Worm (Caenorhabditis elegans) whole organism, L4 larva: ENCODE measurements around the gene mml-1.
A peak's percentile ranks its signal among the peaks of the same experiment; 100 is the strongest.

ENCODE experiments used
- aha-1 ChIP-seq: fragments of 150-350 bp; peaks from one replicate; lab custom pipeline; 2014; ENCODE audit warnings: missing biosample characterization, missing genetic modification characterization
- ama-1 ChIP-seq: fragments of 150-350 bp; optimal IDR thresholded peaks from 2 replicates; lab custom pipeline; 2014; ENCODE audit warnings: inconsistent platforms, mixed read lengths
- daf-16 ChIP-seq, 3 experiments: sonication (generic microtip); optimal IDR thresholded peaks; 2 replicates each; lab custom pipeline; 2016 to 2017; ENCODE audit warnings: missing genetic modification characterization in 3 of 3, missing genetic modification reagents in 3 of 3, mild to moderate bottlenecking in 2 of 3, missing compliant biosample characterization in 2 of 3, missing biosample characterization in 1 of 3, moderate library complexity in 1 of 3
- dve-1 ChIP-seq: sonication (generic microtip); optimal IDR thresholded peaks from 2 replicates; lab custom pipeline; 2017; ENCODE audit warnings: antibody characterized with exemption, mild to moderate bottlenecking, missing genetic modification characterization, missing compliant biosample characterization; ENCODE audit not compliant: insufficient read depth
- hlh-11 ChIP-seq: fragments of 200-800 bp; sonication (Bioruptor generic); optimal IDR thresholded peaks from 2 replicates; lab custom pipeline; 2018; ENCODE audit warnings: mild to moderate bottlenecking, missing genetic modification characterization, missing compliant biosample characterization
- hlh-30 ChIP-seq: sonication (generic microtip); optimal IDR thresholded peaks from 2 replicates; lab custom pipeline; 2017; ENCODE audit warnings: antibody characterized with exemption, mild to moderate bottlenecking, missing genetic modification characterization, missing compliant biosample characterization; ENCODE audit not compliant: insufficient read depth
- mes-2 ChIP-seq: sonication (generic microtip); optimal IDR thresholded peaks from 2 replicates; lab custom pipeline; 2016; ENCODE audit warnings: missing genotype, mild to moderate bottlenecking, missing genetic modification characterization, missing compliant biosample characterization; ENCODE audit not compliant: poor library complexity, severe bottlenecking
- nhr-28 ChIP-seq: fragments of 150-350 bp; optimal IDR thresholded peaks from 2 replicates; lab custom pipeline; 2014; ENCODE audit warnings: missing biosample characterization, missing genetic modification characterization
- pha-4 ChIP-seq, 2 experiments: fragments of 150-350 bp in 1 of 2; fragments of 200-800 bp in 1 of 2; sonication (Bioruptor generic) in 1 of 2; IDR thresholded peaks in 1 of 2; optimal IDR thresholded peaks in 1 of 2; 2 replicates each; pipeline versions ENCODE4 v1.3.6 to Lab custom; 2014 to 2022; ENCODE audit warnings: missing genetic modification characterization in 2 of 2, missing genetic modification reagents in 2 of 2, missing biosample characterization in 1 of 2, missing compliant biosample characterization in 1 of 2
- saeg-2 ChIP-seq: fragments of 200-800 bp; sonication (Bioruptor generic); IDR thresholded peaks from 2 replicates; pipeline ENCODE4 v1.3.6; 2022; ENCODE audit warnings: missing genetic modification reagents, missing genetic modification characterization, missing compliant biosample characterization
- unc-62 ChIP-seq, 3 experiments: fragments of 150-350 bp in 1 of 3; sonication (generic microtip); optimal IDR thresholded peaks in 2 of 3; peaks in 1 of 3; 1 replicate in 1 of 3; 2 replicates in 2 of 3; lab custom pipeline; 2014 to 2017; ENCODE audit warnings: missing biosample characterization in 3 of 3, missing genetic modification characterization in 3 of 3, missing genetic modification reagents in 3 of 3, missing genotype in 1 of 3

mml-1 gene

DNA sequence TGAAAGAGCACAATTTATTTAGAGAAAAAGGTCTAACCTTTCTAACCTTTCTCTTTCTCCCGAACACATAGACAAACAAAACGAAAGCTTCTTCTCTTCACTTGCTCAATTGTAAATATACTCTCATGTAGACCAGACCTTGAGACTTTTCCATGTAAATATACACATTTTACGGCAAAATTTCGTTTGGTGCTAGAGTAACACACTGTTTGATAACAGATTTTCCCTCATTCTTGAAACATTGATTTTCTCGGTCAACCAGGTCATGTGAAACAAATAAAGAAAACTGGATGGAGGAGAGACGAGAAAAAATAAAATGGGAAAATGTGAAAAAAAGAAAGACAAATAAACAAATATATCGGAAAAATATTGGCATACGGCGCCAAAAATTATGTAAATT is 52.5 kb downstream of the mml-1 start:
- TF ChIP-seq unc-62 (GFP tag; optimal IDR thresholded peaks at IDR 0.05 in 1 of 2; lab: Kevin White, UChicago) (peak in 1 of 2 experiments; percentile 62), unc-62 (tag; optimal IDR thresholded peaks at IDR 0.05; lab: Kevin White, UChicago) (no peak), dve-1 (peak; percentile 58), nhr-28 (tag; lab: Kevin White, UChicago) (peak; percentile 35), daf-16 (GFP tag; optimal IDR thresholded peaks at IDR 0.05; lab: Kevin White, UChicago) (no peak), daf-16 (tag; optimal IDR thresholded peaks at IDR 0.05; lab: Kevin White, UChicago) (peak; percentile 73), pha-4 (GFP tag; IDR thresholded peaks at IDR 0.05; lab: Robert Waterston, UW) (no peak), pha-4 (tag; optimal IDR thresholded peaks at IDR 0.05; lab: Kevin White, UChicago) (peak; percentile 20), hlh-30 (tag; lab: Kevin White, UChicago) (peak; percentile 66), ama-1 (lab: Kevin White, UChicago) (no peak), hlh-11 (peak; percentile 12), saeg-2 (GFP tag; lab: Robert Waterston, UW) (no peak), mes-2 (no peak), aha-1 (tag; lab: Kevin White, UChicago) (peak; percentile 57)
